Worm (Caenorhabditis elegans) whole organism, L1 larva: Measurements from ENCODE around the gene VW02B12L.2.

ENCODE experiments used
- C16A3.4 ChIP-seq: fragments of 150-350 bp; optimal IDR thresholded peaks from 2 replicates; lab custom pipeline; 2014; ENCODE audit warnings: missing biosample characterization, missing genetic modification characterization
- alr-1 ChIP-seq: fragments of 200-800 bp; sonication (Bioruptor generic); optimal IDR thresholded peaks from 2 replicates; lab custom pipeline; 2018; ENCODE audit warnings: borderline replicate concordance, mild to moderate bottlenecking, missing genetic modification characterization, missing compliant biosample characterization
- aly-2 ChIP-seq: fragments of 150-350 bp; optimal IDR thresholded peaks from 2 replicates; lab custom pipeline; 2014; ENCODE audit warnings: missing biosample characterization, missing genetic modification characterization
- ceh-90 ChIP-seq: sonication (generic microtip); optimal IDR thresholded peaks from 2 replicates; lab custom pipeline; 2016; ENCODE audit warnings: missing genetic modification characterization, missing compliant biosample characterization
- dpl-1 ChIP-seq, 3 experiments: fragments of 150-350 bp in 2 of 3; sonication (generic microtip) in 1 of 3; optimal IDR thresholded peaks; 2 replicates each; lab custom pipeline; 2014 to 2017; ENCODE audit warnings: missing biosample characterization in 3 of 3, missing genetic modification characterization in 3 of 3, missing genetic modification reagents in 3 of 3
- efl-1 ChIP-seq, 4 experiments: fragments of 150-350 bp; optimal IDR thresholded peaks in 3 of 4; peaks in 1 of 4; 1 replicate in 1 of 4; 2 replicates in 3 of 4; lab custom pipeline; 2014; ENCODE audit warnings: missing biosample characterization in 2 of 4, missing genetic modification characterization in 2 of 4, missing genetic modification reagents in 2 of 4
- efl-3 ChIP-seq: fragments of 200-800 bp; sonication (Bioruptor generic); optimal IDR thresholded peaks from 2 replicates; lab custom pipeline; 2018; ENCODE audit warnings: mild to moderate bottlenecking, missing genetic modification characterization, missing compliant biosample characterization
- egl-27 ChIP-seq, 2 experiments: fragments of 150-350 bp in 1 of 2; sonication (generic microtip); optimal IDR thresholded peaks; 3 replicates each; lab custom pipeline; 2017 to 2018; ENCODE audit warnings: missing biosample characterization in 2 of 2, missing genetic modification characterization in 2 of 2, missing genetic modification reagents in 2 of 2
- elt-3 ChIP-seq, 6 experiments: fragments of 150-350 bp in 1 of 6; sonication (generic microtip); optimal IDR thresholded peaks; 2 replicates each; lab custom pipeline; 2017 to 2018; ENCODE audit warnings: missing biosample characterization in 6 of 6, missing genetic modification characterization in 6 of 6, inconsistent platforms in 1 of 6
- fkh-10 ChIP-seq: sonication (generic microtip); optimal IDR thresholded peaks from 2 replicates; lab custom pipeline; 2017; ENCODE audit warnings: missing biosample characterization, missing genetic modification reagents, missing genetic modification characterization
- fos-1 ChIP-seq: fragments of 150-350 bp; optimal IDR thresholded peaks from 2 replicates; lab custom pipeline; 2014; ENCODE audit warnings: missing biosample characterization, missing genetic modification characterization
- grh-1 ChIP-seq: fragments of 200-800 bp; sonication (Bioruptor generic); IDR thresholded peaks from 2 replicates; pipeline ENCODE4 v1.3.6; 2022; ENCODE audit warnings: missing genetic modification reagents, missing genetic modification characterization, missing compliant biosample characterization
- hlh-17 ChIP-seq: fragments of 200-800 bp; sonication (Bioruptor generic); optimal IDR thresholded peaks from 2 replicates; lab custom pipeline; 2018; ENCODE audit warnings: missing genetic modification characterization, mild to moderate bottlenecking, missing compliant biosample characterization, moderate library complexity, borderline replicate concordance
- hlh-4 ChIP-seq: sonication (generic microtip); optimal IDR thresholded peaks from 2 replicates; lab custom pipeline; 2016; ENCODE audit warnings: mild to moderate bottlenecking, missing genetic modification characterization, missing compliant biosample characterization
- irx-1 ChIP-seq: sonication (generic microtip); optimal IDR thresholded peaks from 2 replicates; lab custom pipeline; 2016; ENCODE audit warnings: missing genetic modification characterization, missing compliant biosample characterization
- isw-1 ChIP-seq: fragments of 200-800 bp; sonication (Bioruptor generic); IDR thresholded peaks from 2 replicates; pipeline ENCODE4 v1.3.6; 2022; ENCODE audit warnings: missing genetic modification characterization, missing compliant biosample characterization
- jun-1 ChIP-seq: fragments of 150-350 bp; optimal IDR thresholded peaks from 2 replicates; lab custom pipeline; 2014; ENCODE audit warnings: missing biosample characterization, missing genetic modification reagents, missing genetic modification characterization
- lin-14 ChIP-seq: fragments of 200-800 bp; sonication (Bioruptor generic); optimal IDR thresholded peaks from 2 replicates; lab custom pipeline; 2018; ENCODE audit warnings: mild to moderate bottlenecking, missing genetic modification characterization, moderate library complexity, missing compliant biosample characterization
- lir-3 ChIP-seq: sonication (generic microtip); optimal IDR thresholded peaks from 2 replicates; lab custom pipeline; 2016; ENCODE audit warnings: mild to moderate bottlenecking, missing genetic modification characterization, moderate library complexity, missing compliant biosample characterization; ENCODE audit not compliant: poor library complexity
- lsy-2 ChIP-seq, 2 experiments: fragments of 150-350 bp; optimal IDR thresholded peaks; 2 replicates each; lab custom pipeline; 2014; ENCODE audit warnings: missing biosample characterization in 2 of 2, missing genetic modification characterization in 2 of 2
- nhr-11 ChIP-seq: fragments of 150-350 bp; optimal IDR thresholded peaks from 2 replicates; lab custom pipeline; 2014; ENCODE audit warnings: missing biosample characterization, missing genetic modification characterization
- nhr-237 ChIP-seq: fragments of 150-350 bp; optimal IDR thresholded peaks from 2 replicates; lab custom pipeline; 2014; ENCODE audit warnings: missing biosample characterization, missing genetic modification characterization
- nhr-28 ChIP-seq: fragments of 150-350 bp; optimal IDR thresholded peaks from 2 replicates; lab custom pipeline; 2014; ENCODE audit warnings: missing biosample characterization, missing genetic modification characterization
- nhr-47 ChIP-seq: sonication (generic microtip); optimal IDR thresholded peaks from 2 replicates; lab custom pipeline; 2016; ENCODE audit warnings: mild to moderate bottlenecking, missing genetic modification characterization, moderate library complexity, missing compliant biosample characterization
- nhr-71 ChIP-seq: sonication (generic microtip); optimal IDR thresholded peaks from 2 replicates; lab custom pipeline; 2016; ENCODE audit warnings: mild to moderate bottlenecking, missing genetic modification characterization, moderate library complexity, missing compliant biosample characterization
- nhr-76 ChIP-seq: sonication (generic microtip); optimal IDR thresholded peaks from 2 replicates; lab custom pipeline; 2017; ENCODE audit warnings: missing biosample characterization, missing genetic modification characterization
- pqm-1 ChIP-seq: sonication (generic microtip); optimal IDR thresholded peaks from 3 replicates; lab custom pipeline; 2017; ENCODE audit warnings: missing biosample characterization, missing genetic modification characterization
- rnt-1 ChIP-seq: sonication (generic microtip); optimal IDR thresholded peaks from 2 replicates; lab custom pipeline; 2016; ENCODE audit warnings: mild to moderate bottlenecking, missing genetic modification characterization, moderate library complexity, missing compliant biosample characterization
- sox-4 ChIP-seq: sonication (generic microtip); optimal IDR thresholded peaks from 2 replicates; lab custom pipeline; 2016; ENCODE audit warnings: missing genetic modification characterization, missing compliant biosample characterization
- sptf-1 ChIP-seq: fragments of 150-350 bp; optimal IDR thresholded peaks from 2 replicates; lab custom pipeline; 2014; ENCODE audit warnings: missing biosample characterization, missing genetic modification characterization
- sup-37 ChIP-seq: fragments of 200-800 bp; sonication (Bioruptor generic); optimal IDR thresholded peaks from 2 replicates; lab custom pipeline; 2018; ENCODE audit warnings: mild to moderate bottlenecking, missing genetic modification characterization, missing compliant biosample characterization
- swsn-7 ChIP-seq: sonication (generic microtip); optimal IDR thresholded peaks from 2 replicates; lab custom pipeline; 2016; ENCODE audit warnings: missing genetic modification characterization, missing compliant biosample characterization
- tbx-2 ChIP-seq: sonication (generic microtip); optimal IDR thresholded peaks from 2 replicates; lab custom pipeline; 2016; ENCODE audit warnings: missing genetic modification characterization, missing compliant biosample characterization
- tlp-1 ChIP-seq: fragments of 150-350 bp; optimal IDR thresholded peaks from 2 replicates; lab custom pipeline; 2014; ENCODE audit warnings: missing biosample characterization, missing genetic modification characterization
- unc-130 ChIP-seq: fragments of 150-350 bp; optimal IDR thresholded peaks from 2 replicates; lab custom pipeline; 2017; ENCODE audit warnings: missing biosample characterization, missing genetic modification characterization, inconsistent platforms
- unc-62 ChIP-seq: fragments of 150-350 bp; optimal IDR thresholded peaks from 2 replicates; lab custom pipeline; 2014; ENCODE audit warnings: missing biosample characterization, missing genetic modification reagents, missing genetic modification characterization
- unc-98 ChIP-seq: fragments of 200-800 bp; sonication (Bioruptor generic); IDR thresholded peaks from 2 replicates; pipeline ENCODE4 v1.3.6; 2022; ENCODE audit warnings: missing genetic modification characterization, missing compliant biosample characterization
- vab-15 ChIP-seq: sonication (generic microtip); optimal IDR thresholded peaks from 2 replicates; lab custom pipeline; 2017; ENCODE audit warnings: missing genotype, mild to moderate bottlenecking, missing genetic modification characterization, missing compliant biosample characterization
- xbp-1 ChIP-seq: sonication (generic microtip); optimal IDR thresholded peaks from 2 replicates; lab custom pipeline; 2016; ENCODE audit warnings: missing genetic modification characterization, missing compliant biosample characterization

Gene VW02B12L.2

ce11 chrII:11464427-11464944, 24.4 kb upstream of the VW02B12L.2 start, which contains the start of the genes aars-1 and rga-1 (continued):
- TF ChIP-seq efl-1 (optimal IDR thresholded peaks at IDR 0.05; lab: Kevin White, UChicago) = peak; percentile 41 to 47
- TF ChIP-seq efl-1 (GFP tag; optimal IDR thresholded peaks at IDR 0.05 in 1 of 2; lab: Kevin White, UChicago) = peak; percentile 29 to 91
- no peak for TF ChIP-seq hlh-4
- TF ChIP-seq nhr-47 (tag; lab: Kevin White, UChicago) = peak; percentile 16
- TF ChIP-seq C16A3.4 (tag; lab: Kevin White, UChicago) = no peak
- TF ChIP-seq pqm-1 (tag; lab: Kevin White, UChicago) = no peak
- no peak for TF ChIP-seq hlh-17 (GFP tag; lab: Kevin White, UChicago)
- no peak for TF ChIP-seq unc-98 (GFP tag; lab: Robert Waterston, UW)
- no peak for TF ChIP-seq efl-3 (GFP tag; lab: Kevin White, UChicago)
- TF ChIP-seq alr-1 (tag; lab: Kevin White, UChicago) = no peak
- peak; percentile 57 for TF ChIP-seq nhr-71 (tag; lab: Kevin White, UChicago)
- peak; percentile 42 for TF ChIP-seq jun-1
- peak; percentile 24 for TF ChIP-seq swsn-7 (tag; lab: Kevin White, UChicago)
- TF ChIP-seq sup-37 (GFP tag; lab: Kevin White, UChicago) = no peak
- TF ChIP-seq sptf-1 = no peak
- TF ChIP-seq grh-1 (GFP tag; lab: Robert Waterston, UW) = no peak
- peak in 3 of 6 experiments; percentile 5 to 57 (median 55) for TF ChIP-seq elt-3 (tag; optimal IDR thresholded peaks at IDR 0.05; lab: Kevin White, UChicago)
- TF ChIP-seq nhr-76 (tag; lab: Kevin White, UChicago) = no peak
- no peak for TF ChIP-seq unc-62 (GFP tag; lab: Kevin White, UChicago)
- no peak for TF ChIP-seq fkh-10
- no peak for TF ChIP-seq unc-130 (tag; lab: Kevin White, UChicago)
- no peak for TF ChIP-seq nhr-237
- peak; percentile 32 for TF ChIP-seq lir-3 (tag; lab: Kevin White, UChicago)
- peak; percentile 55 for TF ChIP-seq tbx-2 (tag; lab: Kevin White, UChicago)
- TF ChIP-seq lin-14 (GFP tag; lab: Kevin White, UChicago) = peak; percentile 87
- TF ChIP-seq nhr-28 (tag; lab: Kevin White, UChicago) = no peak
- TF ChIP-seq vab-15 = no peak
- TF ChIP-seq nhr-11 = no peak

ce11 chrII:11463899-11464298, 23.8 kb upstream of the VW02B12L.2 start:
- peak; percentile 9 to 31 for TF ChIP-seq efl-1 (optimal IDR thresholded peaks at IDR 0.05; lab: Kevin White, UChicago)
- TF ChIP-seq efl-1 (GFP tag; optimal IDR thresholded peaks at IDR 0.05 in 1 of 2; lab: Kevin White, UChicago) = peak; percentile 8 to 56
- TF ChIP-seq sox-4 = no peak
- peak in 1 of 3 experiments; percentile 27 for TF ChIP-seq dpl-1 (GFP tag; optimal IDR thresholded peaks at IDR 0.05; lab: Kevin White, UChicago)
- TF ChIP-seq xbp-1 (tag; lab: Kevin White, UChicago) = no peak
- TF ChIP-seq lsy-2 (tag; optimal IDR thresholded peaks at IDR 0.05; lab: Kevin White, UChicago) = peak in 1 of 2 experiments; percentile 9
- TF ChIP-seq irx-1 = no peak
- peak; percentile 41 for TF ChIP-seq lir-3 (tag; lab: Kevin White, UChicago)
- peak; percentile 15 for TF ChIP-seq rnt-1 (tag; lab: Kevin White, UChicago)
- peak; percentile 46 for TF ChIP-seq ceh-90 (tag; lab: Kevin White, UChicago)
- no peak for TF ChIP-seq egl-27 (tag; optimal IDR thresholded peaks at IDR 0.05; lab: Kevin White, UChicago)
- TF ChIP-seq, all 84 proteins: peak for 6

- TF ChIP-seq fkh-10 (no peak), isw-1 (GFP tag; lab: Robert Waterston, UW) (no peak), tlp-1 (tag; lab: Kevin White, UChicago) (no peak), fos-1 (tag; lab: Kevin White, UChicago) (no peak), tbx-2 (tag; lab: Kevin White, UChicago) (no peak), aly-2 (no peak), pqm-1 (tag; lab: Kevin White, UChicago) (no peak), efl-1 (optimal IDR thresholded peaks at IDR 0.05; lab: Kevin White, UChicago) (no peak), efl-1 (GFP tag; optimal IDR thresholded peaks at IDR 0.05 in 1 of 2; lab: Kevin White, UChicago) (peak in 1 of 2 experiments; percentile 38)
Measured at ce11 chrII:11459883-11460282, 19.8 kb upstream of the VW02B12L.2 start.
